Worm (Caenorhabditis elegans) whole organism, late embryonic: ENCODE measurements around the gene F07E5.13.

Experiments used
- ahr-1 ChIP-seq: sonication (generic microtip); optimal IDR thresholded peaks from 2 replicates; lab custom pipeline; 2016; ENCODE audit warnings: missing genetic modification characterization, missing compliant biosample characterization
- ama-1 ChIP-seq: fragments of 150-350 bp; optimal IDR thresholded peaks from 2 replicates; lab custom pipeline; 2014
- eyg-1 ChIP-seq: sonication (generic microtip); optimal IDR thresholded peaks from 2 replicates; lab custom pipeline; 2016; ENCODE audit warnings: missing genotype, missing genetic modification characterization, missing compliant biosample characterization
- fkh-10 ChIP-seq: fragments of 150-350 bp; optimal IDR thresholded peaks from 2 replicates; lab custom pipeline; 2014; ENCODE audit warnings: missing biosample characterization, missing genetic modification reagents, missing genetic modification characterization
- fkh-6 ChIP-seq: sonication (generic microtip); optimal IDR thresholded peaks from 2 replicates; lab custom pipeline; 2016; ENCODE audit warnings: missing genetic modification characterization, missing compliant biosample characterization
- pat-9 ChIP-seq: fragments of 200-800 bp; sonication (Bioruptor generic); optimal IDR thresholded peaks from 2 replicates; lab custom pipeline; 2018; ENCODE audit warnings: mild to moderate bottlenecking, missing genetic modification characterization, moderate library complexity, missing compliant biosample characterization
- pha-4 ChIP-seq: fragments of 150-350 bp; optimal IDR thresholded peaks from 2 replicates; lab custom pipeline; 2018; ENCODE audit warnings: missing biosample characterization, missing genetic modification reagents, missing genetic modification characterization
- ztf-16 ChIP-seq: sonication (generic microtip); optimal IDR thresholded peaks from 2 replicates; lab custom pipeline; 2017; ENCODE audit warnings: missing genetic modification characterization, missing compliant biosample characterization

- TF ChIP-seq ama-1 (lab: Kevin White, UChicago) (no peak), pat-9 (tag; lab: Kevin White, UChicago) (no peak), pha-4 (tag; lab: Kevin White, UChicago) (no peak), fkh-6 (tag; lab: Kevin White, UChicago) (no peak), fkh-10 (GFP tag; lab: Kevin White, UChicago) (no peak), ahr-1 (tag; lab: Kevin White, UChicago) (no peak), eyg-1 (tag; lab: Kevin White, UChicago) (no peak), ztf-16 (tag; lab: Kevin White, UChicago) (no peak)
These were observed 32.0 kb downstream of the F07E5.13 start, which contains the start of gene bath-5 for ce11 chrII:2031852-2032251.
